Worm (Caenorhabditis elegans): ENCODE measurements around the gene R05H5.3.
A peak's percentile ranks its signal among the peaks of the same experiment; 100 is the strongest.

The R05H5.3 gene

DNA sequence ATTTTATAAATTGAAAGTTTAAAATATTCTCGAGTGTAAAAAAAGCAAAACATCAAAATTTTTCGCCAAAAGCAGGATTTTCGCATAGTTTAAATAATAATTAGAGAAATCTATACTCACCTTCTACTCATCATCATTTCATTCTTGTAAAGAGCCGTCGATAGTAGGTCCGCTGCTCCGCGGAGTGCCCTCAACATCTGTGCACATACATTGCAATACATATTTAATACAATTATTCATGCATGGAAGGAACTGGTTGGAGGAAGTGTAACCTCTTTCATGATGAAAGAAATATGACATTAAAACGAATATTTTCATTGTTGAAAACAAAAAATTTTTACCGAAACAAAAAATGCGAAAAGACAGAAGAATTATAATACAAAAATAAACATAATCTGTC is 44.9 kb downstream of the R05H5.3 start, which contains the start of gene mrps-14 (continued):
- TF ChIP-seq ceh-27 (GFP tag; optimal IDR thresholded peaks at IDR 0.05) (no peak), madf-10 (tag; optimal IDR thresholded peaks at IDR 0.05) (no peak), ztf-26 (tag; optimal IDR thresholded peaks at IDR 0.05) (no peak), let-526 (GFP tag; IDR thresholded peaks at IDR 0.05) (no peak), zfh-2 (GFP tag; conservative IDR thresholded peaks at IDR 0.05) (no peak), unc-130 (GFP tag; optimal IDR thresholded peaks at IDR 0.05) (no peak), F39B2.1 (GFP tag; IDR thresholded peaks at IDR 0.05) (no peak), atf-7 (tag; optimal IDR thresholded peaks at IDR 0.05) (no peak), aptf-2 (GFP tag; conservative IDR thresholded peaks at IDR 0.05) (no peak), lsy-27 (tag; optimal IDR thresholded peaks at IDR 0.05; ENCODE audit: borderline replicate concordance, insufficient read depth) (no peak), madf-6 (GFP tag; IDR thresholded peaks at IDR 0.05) (no peak; the same call in 1 of the 2 replicates), attf-5 (GFP tag; optimal IDR thresholded peaks at IDR 0.05) (no peak), lin-26 (GFP tag; IDR thresholded peaks at IDR 0.05) (no peak), nfyb-1 (GFP tag; IDR thresholded peaks at IDR 0.05) (0 out of 2 replicates have a peak, but pooled peaks have one; percentile 21), lin-35 (GFP tag; optimal IDR thresholded peaks at IDR 0.05) (no peak), hmg-20 (GFP tag; IDR thresholded peaks at IDR 0.05) (no peak), F57C9.4 (tag; optimal IDR thresholded peaks at IDR 0.05) (no peak), ceh-79 (tag; optimal IDR thresholded peaks at IDR 0.05) (no peak), gei-17 (GFP tag; optimal IDR thresholded peaks at IDR 0.05) (no peak), Y53G8AR.9 (GFP tag; conservative IDR thresholded peaks at IDR 0.05) (peak; percentile 53), efl-1 (GFP tag; optimal IDR thresholded peaks at IDR 0.05) (no peak), ceh-91 (GFP tag; IDR thresholded peaks at IDR 0.05) (no peak), athp-1 (tag; optimal IDR thresholded peaks at IDR 0.05) (no peak), lir-1 (GFP tag; conservative IDR thresholded peaks at IDR 0.05) (no peak), ztf-28 (GFP tag; IDR thresholded peaks at IDR 0.05) (no peak), attf-3 (GFP tag; conservative IDR thresholded peaks at IDR 0.05) (no peak), F57A8.1 (GFP tag; optimal IDR thresholded peaks at IDR 0.05) (no peak), B0019.2 (GFP tag; conservative IDR thresholded peaks at IDR 0.05) (no peak), B0261.1 (tag; optimal IDR thresholded peaks at IDR 0.05) (no peak), tbx-9 (tag; optimal IDR thresholded peaks at IDR 0.05; ENCODE audit: borderline replicate concordance) (no peak), D2030.7 (GFP tag; IDR thresholded peaks at IDR 0.05) (no peak), B0336.3 (GFP tag; IDR thresholded peaks at IDR 0.05) (no peak), F33H1.4 (GFP tag; IDR thresholded peaks at IDR 0.05) (no peak), egl-44 (GFP tag; IDR thresholded peaks at IDR 0.05) (no peak), nhr-27 (tag; optimal IDR thresholded peaks at IDR 0.05) (no peak), sptf-2 (GFP tag; optimal IDR thresholded peaks at IDR 0.05) (no peak), hsf-1 (GFP tag; IDR thresholded peaks at IDR 0.05) (peak; percentile 70; the same call in 1 of the 2 replicates), ztf-25 (GFP tag; IDR thresholded peaks at IDR 0.05) (no peak), snpc-1.1 (tag; optimal IDR thresholded peaks at IDR 0.05; ENCODE audit: insufficient read depth) (no peak), Y67H2A.10 (GFP tag; conservative IDR thresholded peaks at IDR 0.05) (no peak), lin-54 (GFP tag; optimal IDR thresholded peaks at IDR 0.05) (no peak), let-607 (tag; optimal IDR thresholded peaks at IDR 0.05) (no peak), bed-2 (GFP tag; IDR thresholded peaks at IDR 0.05) (no peak), F49E8.2 (tag; optimal IDR thresholded peaks at IDR 0.05; ENCODE audit: insufficient read depth) (no peak), Y79H2A.3 (GFP tag; conservative IDR thresholded peaks at IDR 0.05) (no peak), ceh-40 (GFP tag; IDR thresholded peaks at IDR 0.05) (0 out of 2 replicates have a peak, but pooled peaks have one; percentile 11), egl-18 (GFP tag; IDR thresholded peaks at IDR 0.05) (no peak), nhr-90 (tag; optimal IDR thresholded peaks at IDR 0.05) (no peak)

Data from whole organism, young adult.